Fruit fly (Drosophila melanogaster): ENCODE results near the gene tyf.

dm6 chrX:4175805-4176204 is 59.0 kb downstream of the tyf start:
- TF ChIP-seq psq (optimal IDR thresholded peaks at IDR 0.05) = no peak
- no peak for TF ChIP-seq Sin3A (optimal IDR thresholded peaks at IDR 0.05)
- TF ChIP-seq h (optimal IDR thresholded peaks at IDR 0.05) = no peak
- no peak for TF ChIP-seq insv (optimal IDR thresholded peaks at IDR 0.05)
- no peak for TF ChIP-seq ttk (optimal IDR thresholded peaks at IDR 0.05)
- no peak for TF ChIP-seq Myc (optimal IDR thresholded peaks at IDR 0.05)
